Fruit fly (Drosophila melanogaster) whole organism, embryonic: ENCODE measurements around the gene DCTN6-p27.
A peak's percentile ranks its signal among the peaks of the same experiment; 100 is the strongest.

Experiments
- Ada2b ChIP-seq: fragments of 200-800 bp; sonication (Bioruptor generic); IDR thresholded peaks from 2 replicates; pipeline ENCODE4 v1.3.6; 2022; ENCODE audit warnings: missing biosample characterization, missing genetic modification characterization
- Adf1 ChIP-seq: fragments of 200-800 bp; sonication (Bioruptor generic); IDR thresholded peaks from 2 replicates; pipeline ENCODE4 v1.3.6; 2022; ENCODE audit warnings: missing biosample characterization, missing genetic modification characterization
- Aef1 ChIP-seq: fragments of 200-800 bp; sonication (Bioruptor generic); IDR thresholded peaks from 3 replicates; pipeline ENCODE4 v1.3.6; 2022; ENCODE audit warnings: missing biosample characterization, missing genetic modification characterization
- Atf3 ChIP-seq: fragments of 200-800 bp; sonication (Bioruptor generic); optimal IDR thresholded peaks from 3 replicates; lab custom pipeline; 2016; ENCODE audit warnings: missing biosample characterization, missing genetic modification characterization
- B-H2 ChIP-seq: fragments of 200-800 bp; sonication (Bioruptor generic); optimal IDR thresholded peaks from 2 replicates; lab custom pipeline; 2018; ENCODE audit warnings: missing biosample characterization, mild to moderate bottlenecking, missing genetic modification characterization
- BEAF-32 ChIP-seq: fragments of 200-800 bp; sonication (Bioruptor generic); optimal IDR thresholded peaks from 3 replicates; lab custom pipeline; 2017; ENCODE audit warnings: missing biosample characterization, missing genetic modification characterization, mild to moderate bottlenecking, moderate library complexity, missing genetic modification reagents
- Blimp-1 ChIP-seq: fragments of 200-800 bp; sonication (Bioruptor generic); optimal IDR thresholded peaks from 3 replicates; lab custom pipeline; 2018; ENCODE audit warnings: missing biosample characterization, missing genetic modification characterization, mild to moderate bottlenecking, moderate library complexity, missing genetic modification reagents
- CG10147 ChIP-seq: fragments of 200-800 bp; sonication (Bioruptor generic); optimal IDR thresholded peaks from 2 replicates; lab custom pipeline; 2019; ENCODE audit warnings: missing biosample characterization, mild to moderate bottlenecking, missing genetic modification characterization, moderate library complexity
- CG10209 ChIP-seq: fragments of 200-800 bp; sonication (Bioruptor generic); optimal IDR thresholded peaks from 3 replicates; lab custom pipeline; 2017; ENCODE audit warnings: missing biosample characterization, mild to moderate bottlenecking, missing genetic modification characterization, missing genetic modification reagents
- CG10274 ChIP-seq: fragments of 200-800 bp; sonication (Bioruptor generic); optimal IDR thresholded peaks from 3 replicates; lab custom pipeline; 2017; ENCODE audit warnings: missing biosample characterization, mild to moderate bottlenecking, missing genetic modification characterization
- CG11696 ChIP-seq: fragments of 200-800 bp; sonication (Bioruptor generic); IDR thresholded peaks from 2 replicates; pipeline ENCODE4 v1.3.6; 2022; ENCODE audit warnings: missing biosample characterization, missing genetic modification characterization
- CG12236 ChIP-seq: fragments of 200-800 bp; sonication (Bioruptor generic); optimal IDR thresholded peaks from 2 replicates; lab custom pipeline; 2016; ENCODE audit warnings: missing biosample characterization, missing genetic modification characterization
- CG12744 ChIP-seq: fragments of 200-800 bp; sonication (Bioruptor generic); optimal IDR thresholded peaks from 2 replicates; lab custom pipeline; 2016; ENCODE audit warnings: missing biosample characterization, missing genetic modification characterization
- CG12942 ChIP-seq: fragments of 200-800 bp; sonication (Bioruptor generic); optimal IDR thresholded peaks from 3 replicates; lab custom pipeline; 2016; ENCODE audit warnings: missing biosample characterization, missing genetic modification characterization
- CG13424 ChIP-seq: fragments of 200-800 bp; sonication (Bioruptor generic); optimal IDR thresholded peaks from 2 replicates; lab custom pipeline; 2019; ENCODE audit warnings: missing biosample characterization, mild to moderate bottlenecking, missing genetic modification characterization, moderate library complexity
- CG17328 ChIP-seq: fragments of 200-800 bp; sonication (Bioruptor generic); IDR thresholded peaks from 2 replicates; pipeline ENCODE4 v1.3.6; 2022; ENCODE audit warnings: missing biosample characterization, missing genetic modification characterization
- CG17359 ChIP-seq: fragments of 200-800 bp; sonication (Bioruptor generic); optimal IDR thresholded peaks from 3 replicates; lab custom pipeline; 2018; ENCODE audit warnings: missing biosample characterization, mild to moderate bottlenecking, missing genetic modification characterization, moderate library complexity
- CG17385 ChIP-seq: fragments of 200-800 bp; sonication (Bioruptor generic); optimal IDR thresholded peaks from 3 replicates; lab custom pipeline; 2018; ENCODE audit warnings: missing biosample characterization, mild to moderate bottlenecking, missing genetic modification characterization
- CG1832 ChIP-seq: fragments of 200-800 bp; sonication (Bioruptor generic); optimal IDR thresholded peaks from 2 replicates; lab custom pipeline; 2017; ENCODE audit warnings: missing biosample characterization, mild to moderate bottlenecking, missing genetic modification characterization, inconsistent platforms
- CG2129 ChIP-seq: fragments of 200-800 bp; sonication (Bioruptor generic); IDR thresholded peaks from 2 replicates; pipeline ENCODE4 v1.3.6; 2022; ENCODE audit warnings: missing biosample characterization, missing genetic modification characterization; ENCODE audit not compliant: partially characterized antibody
- CG32767 ChIP-seq: fragments of 200-800 bp; sonication (Bioruptor generic); IDR thresholded peaks from 2 replicates; pipeline ENCODE4 v1.3.6; 2022; ENCODE audit warnings: missing biosample characterization, missing genetic modification characterization
- CG33213 ChIP-seq: fragments of 200-800 bp; sonication (Bioruptor generic); optimal IDR thresholded peaks from 3 replicates; lab custom pipeline; 2016; ENCODE audit warnings: missing biosample characterization, missing genetic modification characterization
- CG43689 ChIP-seq: fragments of 200-800 bp; sonication (Bioruptor generic); IDR thresholded peaks from 2 replicates; pipeline ENCODE4 v1.3.6; 2022; ENCODE audit warnings: missing biosample characterization, missing genetic modification characterization
- CG6654 ChIP-seq: fragments of 200-800 bp; sonication (Bioruptor generic); optimal IDR thresholded peaks from 2 replicates; lab custom pipeline; 2017; ENCODE audit warnings: missing biosample characterization, mild to moderate bottlenecking, missing genetic modification characterization
- CG8944 ChIP-seq: fragments of 200-800 bp; sonication (Bioruptor generic); optimal IDR thresholded peaks from 3 replicates; lab custom pipeline; 2016; ENCODE audit warnings: missing biosample characterization, missing genetic modification characterization
- CG9797 ChIP-seq: fragments of 200-800 bp; sonication (Bioruptor generic); optimal IDR thresholded peaks from 3 replicates; lab custom pipeline; 2018; ENCODE audit warnings: missing biosample characterization, mild to moderate bottlenecking, missing genetic modification characterization
- Camta ChIP-seq: fragments of 200-800 bp; sonication (Bioruptor generic); optimal IDR thresholded peaks from 2 replicates; lab custom pipeline; 2016; ENCODE audit warnings: missing biosample characterization, missing genetic modification characterization
- Dfd ChIP-seq, 2 experiments: fragments of >200 bp; optimal IDR thresholded peaks; 2 replicates each; lab custom pipeline; 2017; ENCODE audit warnings: missing biosample characterization in 2 of 2, missing genetic modification characterization in 2 of 2
- Fer2 ChIP-seq: fragments of 200-800 bp; sonication (Bioruptor generic); optimal IDR thresholded peaks from 2 replicates; lab custom pipeline; 2018; ENCODE audit warnings: missing biosample characterization, mild to moderate bottlenecking, missing genetic modification characterization, moderate library complexity
- Gug ChIP-seq: fragments of 200-800 bp; sonication (Bioruptor generic); IDR thresholded peaks from 4 replicates; pipeline ENCODE4 v1.3.6; 2022; ENCODE audit warnings: missing biosample characterization, missing genetic modification characterization
- Hand ChIP-seq: fragments of 200-800 bp; sonication (Bioruptor generic); optimal IDR thresholded peaks from 2 replicates; lab custom pipeline; 2017; ENCODE audit warnings: mild to moderate bottlenecking, missing biosample characterization, missing genetic modification reagents, missing genetic modification characterization
- Lhr ChIP-seq: fragments of 200-800 bp; sonication (Bioruptor generic); optimal IDR thresholded peaks from 3 replicates; lab custom pipeline; 2017; ENCODE audit warnings: mild to moderate bottlenecking, missing biosample characterization, missing genetic modification reagents, missing genetic modification characterization
- Meics ChIP-seq: fragments of 200-800 bp; sonication (Bioruptor generic); optimal IDR thresholded peaks from 2 replicates; lab custom pipeline; 2017; ENCODE audit warnings: missing biosample characterization, mild to moderate bottlenecking, missing genetic modification characterization
- Scr ChIP-seq: fragments of 200-800 bp; sonication (Bioruptor generic); IDR thresholded peaks from 2 replicates; pipeline ENCODE4 v1.3.6; 2022; ENCODE audit warnings: missing biosample characterization, missing genetic modification characterization; ENCODE audit not compliant: partially characterized antibody
- Six4 ChIP-seq: fragments of 200-800 bp; sonication (Bioruptor generic); optimal IDR thresholded peaks from 2 replicates; lab custom pipeline; 2016; ENCODE audit warnings: missing biosample characterization, missing genetic modification characterization
- Sry-β ChIP-seq: fragments of 200-800 bp; sonication (Bioruptor generic); optimal IDR thresholded peaks from 2 replicates; lab custom pipeline; 2018; ENCODE audit warnings: missing biosample characterization, mild to moderate bottlenecking, missing genetic modification characterization, moderate library complexity
- amos ChIP-seq: fragments of 200-800 bp; sonication (Bioruptor generic); IDR thresholded peaks from 2 replicates; pipeline ENCODE4 v1.3.6; 2022; ENCODE audit warnings: missing biosample characterization, missing genetic modification characterization; ENCODE audit not compliant: partially characterized antibody
- cad ChIP-seq: fragments of >200 bp; optimal IDR thresholded peaks from 2 replicates; lab custom pipeline; 2017; ENCODE audit warnings: missing biosample characterization, missing genetic modification characterization
- cg ChIP-seq: fragments of 200-800 bp; sonication (Bioruptor generic); optimal IDR thresholded peaks from 3 replicates; lab custom pipeline; 2019; ENCODE audit warnings: missing biosample characterization, mild to moderate bottlenecking, missing genetic modification characterization, moderate library complexity
- chinmo ChIP-seq: fragments of 200-800 bp; sonication (Bioruptor generic); IDR thresholded peaks from 4 replicates; pipeline ENCODE4 v1.3.6; 2022; ENCODE audit warnings: missing biosample characterization, missing genetic modification characterization; ENCODE audit not compliant: partially characterized antibody
- ci ChIP-seq: fragments of 200-800 bp; sonication (Bioruptor generic); IDR thresholded peaks from 3 replicates; pipeline ENCODE4 v1.3.6; 2022; ENCODE audit warnings: missing biosample characterization, missing genetic modification characterization
- crol ChIP-seq: fragments of 200-800 bp; sonication (Bioruptor generic); IDR thresholded peaks from 2 replicates; pipeline ENCODE4 v1.3.6; 2022; ENCODE audit warnings: missing biosample characterization, missing genetic modification characterization
- gfzf ChIP-seq: fragments of 200-800 bp; sonication (Bioruptor generic); optimal IDR thresholded peaks from 2 replicates; lab custom pipeline; 2016; ENCODE audit warnings: missing biosample characterization, mild to moderate bottlenecking, missing genetic modification characterization, moderate library complexity
- gt ChIP-seq: fragments of 200-800 bp; sonication (Bioruptor generic); IDR thresholded peaks from 2 replicates; pipeline ENCODE4 v1.3.6; 2022; ENCODE audit warnings: missing biosample characterization, missing genetic modification characterization
- jing ChIP-seq: fragments of 200-800 bp; sonication (Bioruptor generic); optimal IDR thresholded peaks from 2 replicates; lab custom pipeline; 2018; ENCODE audit warnings: missing biosample characterization, mild to moderate bottlenecking, missing genetic modification characterization
- nmo ChIP-seq: fragments of 200-800 bp; sonication (Bioruptor generic); optimal IDR thresholded peaks from 2 replicates; lab custom pipeline; 2018; ENCODE audit warnings: missing biosample characterization, mild to moderate bottlenecking, missing genetic modification characterization, moderate library complexity
- otp ChIP-seq: fragments of 200-800 bp; sonication (Bioruptor generic); IDR thresholded peaks from 3 replicates; pipeline ENCODE4, ENCODE4 v1.3.6; 2022; ENCODE audit warnings: missing biosample characterization, missing genetic modification characterization
- sens-2 ChIP-seq: fragments of 200-800 bp; sonication (Bioruptor generic); IDR thresholded peaks from 2 replicates; pipeline ENCODE4 v1.3.6; 2022; ENCODE audit warnings: missing biosample characterization, missing genetic modification characterization
- sim ChIP-seq: fragments of 200-800 bp; sonication (Bioruptor generic); IDR thresholded peaks from 2 replicates; pipeline ENCODE4 v1.3.6; 2022; ENCODE audit warnings: missing biosample characterization, missing genetic modification characterization
- slbo ChIP-seq: fragments of 200-800 bp; sonication (Bioruptor generic); IDR thresholded peaks from 2 replicates; pipeline ENCODE4 v1.3.6; 2022; ENCODE audit warnings: missing biosample characterization, missing genetic modification characterization
- toy ChIP-seq: fragments of 200-800 bp; sonication (Bioruptor generic); IDR thresholded peaks from 2 replicates; pipeline ENCODE4 v1.3.6; 2022; ENCODE audit warnings: missing biosample characterization, missing genetic modification characterization
- zfh2 ChIP-seq: fragments of 200-800 bp; sonication (Bioruptor generic); optimal IDR thresholded peaks from 2 replicates; lab custom pipeline; 2016; ENCODE audit warnings: missing biosample characterization, missing genetic modification characterization

DCTN6-p27 gene

DNA sequence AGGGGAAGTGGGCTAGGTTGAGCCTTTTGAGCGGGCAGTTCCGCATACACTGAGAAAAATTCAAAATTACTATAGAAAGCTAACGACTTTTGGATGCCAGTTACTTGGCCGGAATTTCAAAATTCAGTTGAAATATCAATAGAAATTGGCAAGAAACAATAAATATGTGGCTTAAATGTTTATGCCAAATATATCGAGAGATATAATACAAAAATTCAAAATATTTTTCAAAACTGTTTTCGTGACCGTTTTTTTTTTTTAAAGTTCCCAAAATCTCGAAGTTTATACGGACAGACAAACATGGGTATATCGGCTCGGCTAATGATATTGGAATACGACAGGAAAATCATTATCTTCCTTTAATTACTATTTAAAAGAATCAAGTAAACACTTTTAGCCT, 11.1 kb upstream of the DCTN6-p27 start (continued):
- TF ChIP-seq CG11696 (GFP tag; lab: Robert Waterston, UW) (no peak), Aef1 (no peak), Dfd (GFP tag; optimal IDR thresholded peaks at IDR 0.05; lab: Kevin White, UChicago) (no peak), zfh2 (no peak), Ada2b (peak; percentile 37; the same call in 1 of the 2 replicates), CG8944 (GFP tag; lab: Kevin White, UChicago) (no peak), Lhr (GFP tag; lab: Kevin White, UChicago) (no peak), Scr (no peak), CG17385 (no peak), gt (GFP tag; lab: Robert Waterston, UW) (no peak), slbo (peak; percentile 46), BEAF-32 (GFP tag; lab: Kevin White, UChicago) (no peak), Six4 (GFP tag; lab: Kevin White, UChicago) (peak; percentile 0), CG12744 (GFP tag; lab: Kevin White, UChicago) (no peak), sim (GFP tag; lab: Robert Waterston, UW) (no peak), CG10147 (GFP tag; lab: Kevin White, UChicago) (peak; percentile 35), CG32767 (GFP tag; lab: Robert Waterston, UW) (no peak), amos (GFP tag; lab: Robert Waterston, UW) (no peak), Adf1 (GFP tag; lab: Robert Waterston, UW) (no peak), ci (GFP tag; lab: Robert Waterston, UW) (peak; percentile 43; the same call in 1 of the 3 replicates), sens-2 (GFP tag; lab: Robert Waterston, UW) (no peak), jing (GFP tag; lab: Kevin White, UChicago) (no peak), Atf3 (no peak), gfzf (GFP tag; lab: Kevin White, UChicago) (no peak), CG9797 (GFP tag; lab: Kevin White, UChicago) (no peak), CG43689 (GFP tag; lab: Robert Waterston, UW) (no peak), CG10209 (no peak), CG1832 (GFP tag; lab: Kevin White, UChicago) (no peak), CG12942 (GFP tag; lab: Kevin White, UChicago) (no peak), Gug (GFP tag; lab: Robert Waterston, UW) (peak; percentile 32; the same call in 1 of the 4 replicates), CG12236 (GFP tag; lab: Kevin White, UChicago) (no peak), Hand (GFP tag; lab: Kevin White, UChicago) (peak; percentile 25), Blimp-1 (peak; percentile 48), nmo (GFP tag; lab: Kevin White, UChicago) (peak; percentile 25), Meics (GFP tag; lab: Kevin White, UChicago) (peak; percentile 60), CG6654 (GFP tag; lab: Kevin White, UChicago) (no peak), CG2129 (GFP tag; lab: Robert Waterston, UW) (no peak), chinmo (GFP tag; lab: Robert Waterston, UW) (no peak), Sry-β (GFP tag; lab: Kevin White, UChicago) (no peak), crol (no peak), otp (GFP tag; lab: Robert Waterston, UW) (no peak), CG33213 (GFP tag; lab: Kevin White, UChicago) (no peak), B-H2 (GFP tag; lab: Kevin White, UChicago) (no peak), cad (GFP tag; lab: Kevin White, UChicago) (no peak), Camta (GFP tag; lab: Kevin White, UChicago) (peak; percentile 21), Fer2 (tag; lab: Kevin White, UChicago) (no peak), CG17359 (tag; lab: Kevin White, UChicago) (peak; percentile 52), CG13424 (no peak), CG17328 (no peak), CG10274 (peak; percentile 3), cg (no peak), toy (GFP tag; lab: Robert Waterston, UW) (no peak)
